Fruit fly (Drosophila melanogaster) Kc167 (cell line): ENCODE results near the gene Tango6.

Experiments
- Myc ChIP-seq: fragments of >200 bp; optimal IDR thresholded peaks from 2 replicates; lab custom pipeline; 2017; ENCODE audit warnings: missing external identifiers
- Sin3A ChIP-seq: fragments of >200 bp; optimal IDR thresholded peaks from 2 replicates; lab custom pipeline; 2018; ENCODE audit warnings: missing external identifiers
- h ChIP-seq: fragments of >200 bp; optimal IDR thresholded peaks from 3 replicates; lab custom pipeline; 2018; ENCODE audit warnings: missing external identifiers
- insv ChIP-seq: fragments of >200 bp; optimal IDR thresholded peaks from 3 replicates; lab custom pipeline; 2018; ENCODE audit warnings: missing external identifiers
- psq ChIP-seq: fragments of >200 bp; optimal IDR thresholded peaks from 2 replicates; lab custom pipeline; 2017; ENCODE audit warnings: missing external identifiers
- ttk ChIP-seq: sonication (Bioruptor generic); optimal IDR thresholded peaks from 2 replicates; lab custom pipeline; 2017; ENCODE audit warnings: missing external identifiers

Gene Tango6

dm6 chr2L:18954255-18954715 lies 14.5 kb upstream of the Tango6 start, which contains the start of gene CG10621:
TSS of gene CG10621 (minus strand) at chr2L:18954431.
- TF ChIP-seq Sin3A (lab: Kevin White, UChicago) (no peak), Myc (lab: Kevin White, UChicago) (no peak), insv (lab: Kevin White, UChicago) (no peak), psq (lab: Kevin White, UChicago) (no peak), ttk (no peak), h (lab: Kevin White, UChicago) (no peak)

- no peak for TF ChIP-seq Myc (lab: Kevin White, UChicago)
- no peak for TF ChIP-seq insv (lab: Kevin White, UChicago)
Measured at dm6 chr2L:18955666-18956065, 13.2 kb upstream of the Tango6 start.

- TF ChIP-seq psq (lab: Kevin White, UChicago) (no peak), Myc (lab: Kevin White, UChicago) (no peak), ttk (no peak), Sin3A (lab: Kevin White, UChicago) (no peak), h (lab: Kevin White, UChicago) (no peak), insv (lab: Kevin White, UChicago) (no peak)
Measured at dm6 chr2L:18957142-18957674, 11.6 kb upstream of the Tango6 start, which contains the start of gene Bhmt. TSS of gene Bhmt (minus strand) at chr2L:18957311.

dm6 chr2L:18965367-18966213 lies 3.2 kb upstream of the Tango6 start:
- TF ChIP-seq Sin3A (lab: Kevin White, UChicago) = no peak
- TF ChIP-seq ttk = no peak
- TF ChIP-seq h (lab: Kevin White, UChicago) = no peak

dm6 chr2L:18966214-18966556 lies 2.6 kb upstream of the Tango6 start:
- TF ChIP-seq insv (lab: Kevin White, UChicago) (no peak), Sin3A (lab: Kevin White, UChicago) (no peak), ttk (no peak), h (lab: Kevin White, UChicago) (no peak), Myc (lab: Kevin White, UChicago) (no peak), psq (lab: Kevin White, UChicago) (no peak)

- TF ChIP-seq psq (lab: Kevin White, UChicago) (no peak), h (lab: Kevin White, UChicago) (no peak), Sin3A (lab: Kevin White, UChicago) (no peak), ttk (no peak), Myc (lab: Kevin White, UChicago) (no peak), insv (lab: Kevin White, UChicago) (no peak)
Measured at dm6 chr2L:18966844-18967243, 2.0 kb upstream of the Tango6 start.

dm6 chr2L:18967897-18968296 lies 931 bp upstream of the Tango6 start:
- TF ChIP-seq ttk (no peak), Sin3A (lab: Kevin White, UChicago) (no peak), h (lab: Kevin White, UChicago) (no peak), psq (lab: Kevin White, UChicago) (no peak), insv (lab: Kevin White, UChicago) (no peak), Myc (lab: Kevin White, UChicago) (no peak)

- TF ChIP-seq Sin3A (lab: Kevin White, UChicago) (no peak), Myc (lab: Kevin White, UChicago) (no peak), insv (lab: Kevin White, UChicago) (no peak), ttk (no peak), h (lab: Kevin White, UChicago) (no peak), psq (lab: Kevin White, UChicago) (no peak)
Measured at dm6 chr2L:18974063-18974779, 5.4 kb downstream of the Tango6 start, which contains the start of the genes L2HGDH and CG10431. TSS of gene L2HGDH (minus strand) at chr2L:18974448. TSS of gene CG10431 (plus strand) at chr2L:18974710.

- no peak for TF ChIP-seq ttk
- TF ChIP-seq Myc (lab: Kevin White, UChicago) = no peak
Measured at dm6 chr2L:18976749-18977148, 7.9 kb downstream of the Tango6 start.

dm6 chr2L:18978923-18979322 lies 10.1 kb downstream of the Tango6 start:
- no peak for TF ChIP-seq Sin3A (lab: Kevin White, UChicago)
- no peak for TF ChIP-seq psq (lab: Kevin White, UChicago)
- TF ChIP-seq insv (lab: Kevin White, UChicago) = no peak
- TF ChIP-seq h (lab: Kevin White, UChicago) = no peak
- no peak for TF ChIP-seq ttk
- TF ChIP-seq Myc (lab: Kevin White, UChicago) = no peak

- TF ChIP-seq Myc (lab: Kevin White, UChicago) (no peak), Sin3A (lab: Kevin White, UChicago) (no peak), insv (lab: Kevin White, UChicago) (no peak), psq (lab: Kevin White, UChicago) (no peak), ttk (no peak), h (lab: Kevin White, UChicago) (no peak)
Measured at dm6 chr2L:18979407-18979806, 10.6 kb downstream of the Tango6 start.

- TF ChIP-seq psq (lab: Kevin White, UChicago) = no peak
- TF ChIP-seq Myc (lab: Kevin White, UChicago) = no peak
- TF ChIP-seq h (lab: Kevin White, UChicago) = no peak
- TF ChIP-seq insv (lab: Kevin White, UChicago) = no peak
- TF ChIP-seq ttk = no peak
- TF ChIP-seq Sin3A (lab: Kevin White, UChicago) = no peak
Measured at dm6 chr2L:18980982-18981381, 12.2 kb downstream of the Tango6 start.
